Worm (Caenorhabditis elegans): ENCODE measurements around the gene spig-7.

The spig-7 gene

ce11 chrV:1450160-1450559, 44.4 kb upstream of the spig-7 start, which contains the start of gene cnc-2:
Gene cnc-2 (minus strand): TSS chrV:1450183.
- no peak for TF ChIP-seq nhr-76 (tag; optimal IDR thresholded peaks at IDR 0.05)
- TF ChIP-seq hlh-30 (tag; optimal IDR thresholded peaks at IDR 0.05; ENCODE audit: insufficient read depth), result peak; percentile 2
- TF ChIP-seq mxl-3 (GFP tag; optimal IDR thresholded peaks at IDR 0.05), result peak; percentile 37
- TF ChIP-seq ama-1 (optimal IDR thresholded peaks at IDR 0.05), result no peak
- TF ChIP-seq unc-130 (GFP tag; optimal IDR thresholded peaks at IDR 0.05), result no peak
- TF ChIP-seq daf-16 (GFP tag; optimal IDR thresholded peaks at IDR 0.05), result no peak
- no peak for TF ChIP-seq daf-16 (tag; optimal IDR thresholded peaks at IDR 0.05)
- no peak for TF ChIP-seq rbr-2 (tag; optimal IDR thresholded peaks at IDR 0.05)

- TF ChIP-seq nhr-237 (tag; optimal IDR thresholded peaks at IDR 0.05) (no peak), tag-97 (GFP tag; IDR thresholded peaks at IDR 0.05) (no peak), mdl-1 (tag; optimal IDR thresholded peaks at IDR 0.05) (no peak), daf-19 (GFP tag; conservative IDR thresholded peaks at IDR 0.05) (no peak), ztf-7 (tag; optimal IDR thresholded peaks at IDR 0.05) (no peak), zip-11 (GFP tag; IDR thresholded peaks at IDR 0.05) (no peak), ZK337.2 (GFP tag; IDR thresholded peaks at IDR 0.05) (no peak), ceh-32 (tag; optimal IDR thresholded peaks at IDR 0.05; ENCODE audit: poor library complexity) (no peak), spr-1 (tag; optimal IDR thresholded peaks at IDR 0.05) (no peak), sdz-12 (GFP tag; optimal IDR thresholded peaks at IDR 0.05) (no peak)
Observed at ce11 chrV:1451334-1451733, 43.2 kb upstream of the spig-7 start, which contains the start of gene srj-23. Gene srj-23 (plus strand): TSS chrV:1451634.

ce11 chrV:1454762-1455161, 39.8 kb upstream of the spig-7 start, which contains the start of gene chil-14:
Gene chil-14 (plus strand): TSS chrV:1455062.
- TF ChIP-seq zip-2 (tag; optimal IDR thresholded peaks at IDR 0.05) (no peak), nhr-41 (GFP tag; IDR thresholded peaks at IDR 0.05) (no peak), ZK337.2 (GFP tag; IDR thresholded peaks at IDR 0.05) (no peak), gei-8 (GFP tag; optimal IDR thresholded peaks at IDR 0.05) (no peak), nhr-237 (tag; optimal IDR thresholded peaks at IDR 0.05) (no peak), pqm-1 (tag; optimal IDR thresholded peaks at IDR 0.05) (no peak), lin-29 (GFP tag; IDR thresholded peaks at IDR 0.05) (no peak), lsy-2 (tag; optimal IDR thresholded peaks at IDR 0.05) (no peak), vab-7 (GFP tag; IDR thresholded peaks at IDR 0.05) (no peak), snpc-4 (tag; optimal IDR thresholded peaks at IDR 0.05) (no peak), ctbp-1 (GFP tag; IDR thresholded peaks at IDR 0.05) (no peak), rbr-2 (tag; optimal IDR thresholded peaks at IDR 0.05) (no peak)

- peak; percentile 37; the same call in 1 of the 2 replicates for TF ChIP-seq Y48G9A.11 (GFP tag; IDR thresholded peaks at IDR 0.05)
- TF ChIP-seq F10B5.3 (tag; optimal IDR thresholded peaks at IDR 0.05), result no peak
- TF ChIP-seq aha-1 (tag), result no peak
- no peak for TF ChIP-seq nhr-102 (tag; optimal IDR thresholded peaks at IDR 0.05)
- no peak for TF ChIP-seq hlh-11 (tag; optimal IDR thresholded peaks at IDR 0.05)
- TF ChIP-seq dmd-6 (GFP tag; IDR thresholded peaks at IDR 0.05), result no peak
- TF ChIP-seq zfp-3 (GFP tag; conservative IDR thresholded peaks at IDR 0.05), result no peak
- peak; percentile 26; the same call in 1 of the 2 replicates for TF ChIP-seq php-3 (GFP tag; IDR thresholded peaks at IDR 0.05)
- no peak for TF ChIP-seq F37D6.2 (tag; optimal IDR thresholded peaks at IDR 0.05)
- no peak for TF ChIP-seq ceh-44 (GFP tag; IDR thresholded peaks at IDR 0.05)
- TF ChIP-seq unc-39 (tag; optimal IDR thresholded peaks at IDR 0.05), result no peak
- 0 out of 2 replicates have a peak, but pooled peaks have one; percentile 46 for TF ChIP-seq F44E2.7 (GFP tag; IDR thresholded peaks at IDR 0.05)
- TF ChIP-seq nhr-6 (tag; optimal IDR thresholded peaks at IDR 0.05), result no peak
- no peak for TF ChIP-seq egl-27 (tag; optimal IDR thresholded peaks at IDR 0.05)
- TF ChIP-seq dmd-9 (GFP tag; IDR thresholded peaks at IDR 0.05), result no peak
- 0 out of 2 replicates have a peak, but pooled peaks have one; percentile 13 for TF ChIP-seq mdt-29 (GFP tag; IDR thresholded peaks at IDR 0.05)
- no peak for TF ChIP-seq spr-1 (tag; optimal IDR thresholded peaks at IDR 0.05)
- no peak for TF ChIP-seq ceh-32 (tag; optimal IDR thresholded peaks at IDR 0.05; ENCODE audit: poor library complexity)
- TF ChIP-seq set-16 (GFP tag; IDR thresholded peaks at IDR 0.05), result peak; percentile 86
- no peak for TF ChIP-seq zip-11 (GFP tag; IDR thresholded peaks at IDR 0.05)
- no peak for TF ChIP-seq attf-4 (tag; optimal IDR thresholded peaks at IDR 0.05)
- 0 out of 2 replicates have a peak, but pooled peaks have one; percentile 9 for TF ChIP-seq dmd-8 (GFP tag; IDR thresholded peaks at IDR 0.05)
Observed at ce11 chrV:1455280-1455679, 39.3 kb upstream of the spig-7 start.

Data from whole organism, L4 larva.